Worm (Caenorhabditis elegans): Measurements from ENCODE around the gene cpn-2.
"Not testable (repeated sequence)": the region's sequence is repeated elsewhere in the genome, so short reads cannot be mapped to it uniquely, and the experiment has no call there.

cpn-2 gene

DNA sequence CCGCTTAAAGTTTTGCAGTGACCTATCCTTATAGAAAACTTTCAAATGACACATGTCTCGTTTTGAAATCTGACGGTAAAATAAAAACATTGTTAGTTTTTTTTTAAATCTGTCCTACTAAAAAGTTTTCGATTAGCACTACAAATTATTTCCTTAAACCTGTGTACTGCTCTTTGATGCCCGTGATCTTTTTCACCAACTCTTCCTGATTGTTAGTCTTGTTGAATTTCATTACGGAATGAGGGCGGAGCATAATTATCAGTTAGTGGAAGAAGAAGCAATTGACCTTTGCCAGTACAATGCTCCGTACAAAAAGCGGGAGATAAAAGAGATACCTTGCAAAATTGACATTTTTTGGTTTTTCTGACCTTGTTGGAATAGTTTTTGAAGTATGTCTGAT lies 30.4 kb upstream of the cpn-2 start, which contains the start of gene K01A2.4:
Gene K01A2.4, plus strand, starts transcription at position 301 of the 400 bp plus-strand sequence.
- TF ChIP-seq ztf-23 (GFP tag; IDR thresholded peaks at IDR 0.05): no peak
- no peak for TF ChIP-seq T22C8.4 (GFP tag; IDR thresholded peaks at IDR 0.05)

DNA sequence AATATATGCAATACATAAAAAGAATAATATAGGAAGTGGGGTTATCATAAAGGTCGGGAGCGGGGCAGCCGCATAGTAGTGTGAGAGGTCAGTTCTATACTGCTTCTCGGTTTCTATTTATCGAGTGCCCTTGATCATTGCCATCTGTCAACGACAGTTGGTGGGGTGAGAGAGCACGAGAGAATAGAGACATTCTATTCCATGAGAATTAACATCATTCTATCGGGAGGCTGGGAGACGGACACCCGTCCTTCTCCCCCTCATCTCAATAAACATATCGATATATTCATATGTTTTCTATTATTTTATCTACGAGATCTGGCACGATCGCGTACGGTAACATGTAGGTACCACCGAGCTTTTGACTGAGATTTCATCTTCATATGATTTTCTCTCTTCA lies 25.5 kb upstream of the cpn-2 start, which contains the start of gene mps-2:
Gene mps-2, minus strand, starts transcription at position 101 of the 400 bp plus-strand sequence.
- TF ChIP-seq T22C8.4 (GFP tag; IDR thresholded peaks at IDR 0.05); flt-1 (GFP tag; IDR thresholded peaks at IDR 0.05); ref-1 (GFP tag; conservative IDR thresholded peaks at IDR 0.05): not testable (repeated sequence)

DNA sequence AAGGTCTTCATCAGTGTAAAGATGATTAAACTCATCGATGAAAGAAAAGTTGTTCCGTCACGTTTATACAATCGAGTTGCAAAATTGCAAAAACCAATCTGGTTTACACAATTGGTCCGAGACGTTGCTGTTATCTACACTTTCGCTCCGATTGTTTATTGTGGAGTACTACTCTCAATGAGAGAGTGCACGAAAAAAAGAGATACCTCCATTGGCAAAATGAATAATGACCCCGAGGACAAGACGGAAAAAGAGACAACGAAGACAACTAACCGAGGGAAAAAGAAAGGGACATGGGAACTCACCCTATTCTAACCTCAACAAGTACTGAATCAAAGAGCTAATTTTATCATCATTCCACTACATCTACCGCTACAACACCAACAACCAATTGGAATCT lies 24.0 kb upstream of the cpn-2 start:
- TF ChIP-seq ztf-23 (GFP tag; IDR thresholded peaks at IDR 0.05) (no peak), flt-1 (GFP tag; IDR thresholded peaks at IDR 0.05) (no peak), med-1 (GFP tag; optimal IDR thresholded peaks at IDR 0.05; ENCODE audit: insufficient read depth) (no peak), ref-1 (GFP tag; conservative IDR thresholded peaks at IDR 0.05) (no peak)

DNA sequence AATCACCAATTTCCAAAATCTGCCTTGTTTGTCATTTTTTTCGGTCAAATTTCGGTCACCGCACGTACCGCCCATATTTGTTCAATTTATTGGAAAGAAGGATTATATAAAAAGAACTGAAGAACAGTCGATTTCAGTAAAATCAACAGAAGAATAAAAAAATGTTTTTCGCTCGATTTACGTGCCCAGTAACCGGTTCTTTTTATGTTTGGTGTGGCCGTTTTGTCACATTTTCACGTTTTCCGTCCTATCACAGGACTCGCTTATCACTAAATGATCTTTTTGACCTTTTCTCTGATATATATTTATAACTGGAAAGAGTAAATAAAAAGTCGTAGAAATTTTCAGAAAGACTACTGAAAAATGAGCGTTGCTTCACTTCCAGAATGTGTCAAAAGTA lies 18.1 kb upstream of the cpn-2 start, which contains the start of gene far-7:
Gene far-7, plus strand, starts transcription at position 331 of the 400 bp plus-strand sequence.
- TF ChIP-seq klf-2 (GFP tag; conservative IDR thresholded peaks at IDR 0.05) (no peak), ztf-29 (GFP tag; IDR thresholded peaks at IDR 0.05) (no peak), ztf-23 (GFP tag; IDR thresholded peaks at IDR 0.05) (no peak), ref-1 (GFP tag; conservative IDR thresholded peaks at IDR 0.05) (no peak), tab-1 (GFP tag; IDR thresholded peaks at IDR 0.05) (no peak), med-1 (GFP tag; optimal IDR thresholded peaks at IDR 0.05; ENCODE audit: insufficient read depth) (no peak), T22C8.4 (GFP tag; IDR thresholded peaks at IDR 0.05) (no peak), flt-1 (GFP tag; IDR thresholded peaks at IDR 0.05) (no peak), cog-1 (tag; optimal IDR thresholded peaks at IDR 0.05) (no peak)

DNA sequence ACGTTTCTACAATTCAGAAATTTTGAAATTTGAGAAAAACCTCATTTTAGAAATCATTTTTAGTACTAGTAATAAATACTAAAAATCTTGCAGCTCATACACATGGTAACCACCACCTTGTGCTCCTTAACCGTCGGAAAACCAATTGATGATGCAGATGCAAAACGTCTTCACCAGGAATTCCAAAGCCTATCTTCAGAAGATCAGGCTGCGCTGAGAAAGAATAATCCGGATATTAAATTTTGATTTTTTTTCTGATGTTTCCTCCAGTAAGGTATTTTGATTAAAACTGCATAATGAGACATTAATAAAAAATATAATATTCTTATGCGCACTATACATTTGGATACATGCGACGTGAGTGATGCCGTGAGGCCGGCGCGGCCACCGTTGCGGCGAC lies 16.8 kb upstream of the cpn-2 start:
- TF ChIP-seq ztf-23 (GFP tag; IDR thresholded peaks at IDR 0.05) (no peak), ref-1 (GFP tag; conservative IDR thresholded peaks at IDR 0.05) (no peak), klf-2 (GFP tag; conservative IDR thresholded peaks at IDR 0.05) (no peak), cog-1 (tag; optimal IDR thresholded peaks at IDR 0.05) (no peak), T22C8.4 (GFP tag; IDR thresholded peaks at IDR 0.05) (no peak), tab-1 (GFP tag; IDR thresholded peaks at IDR 0.05) (no peak), ztf-29 (GFP tag; IDR thresholded peaks at IDR 0.05) (no peak), flt-1 (GFP tag; IDR thresholded peaks at IDR 0.05) (no peak), med-1 (GFP tag; optimal IDR thresholded peaks at IDR 0.05; ENCODE audit: insufficient read depth) (no peak)

DNA sequence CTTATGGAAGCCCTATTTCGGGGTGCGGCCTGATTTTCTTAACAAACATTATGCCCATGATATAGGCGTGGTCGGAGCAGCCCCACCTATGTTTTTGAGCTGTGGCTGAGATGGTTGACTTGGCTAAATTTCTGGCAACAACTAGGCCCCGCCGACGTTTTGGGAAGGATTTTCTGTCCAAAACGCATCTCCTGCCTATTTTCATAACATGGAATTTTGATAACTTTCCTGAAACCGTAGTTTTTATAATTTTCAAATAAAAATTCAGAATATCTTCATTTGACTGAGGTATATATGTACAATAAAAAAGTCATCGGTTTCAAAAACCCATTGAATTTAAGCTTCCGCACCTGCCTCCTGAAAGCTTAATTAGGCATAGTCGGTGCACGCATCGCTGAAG lies 16.4 kb upstream of the cpn-2 start:
- no peak for TF ChIP-seq cog-1 (tag; optimal IDR thresholded peaks at IDR 0.05)
- no peak for TF ChIP-seq ztf-29 (GFP tag; IDR thresholded peaks at IDR 0.05)
- TF ChIP-seq ztf-23 (GFP tag; IDR thresholded peaks at IDR 0.05): no peak

DNA sequence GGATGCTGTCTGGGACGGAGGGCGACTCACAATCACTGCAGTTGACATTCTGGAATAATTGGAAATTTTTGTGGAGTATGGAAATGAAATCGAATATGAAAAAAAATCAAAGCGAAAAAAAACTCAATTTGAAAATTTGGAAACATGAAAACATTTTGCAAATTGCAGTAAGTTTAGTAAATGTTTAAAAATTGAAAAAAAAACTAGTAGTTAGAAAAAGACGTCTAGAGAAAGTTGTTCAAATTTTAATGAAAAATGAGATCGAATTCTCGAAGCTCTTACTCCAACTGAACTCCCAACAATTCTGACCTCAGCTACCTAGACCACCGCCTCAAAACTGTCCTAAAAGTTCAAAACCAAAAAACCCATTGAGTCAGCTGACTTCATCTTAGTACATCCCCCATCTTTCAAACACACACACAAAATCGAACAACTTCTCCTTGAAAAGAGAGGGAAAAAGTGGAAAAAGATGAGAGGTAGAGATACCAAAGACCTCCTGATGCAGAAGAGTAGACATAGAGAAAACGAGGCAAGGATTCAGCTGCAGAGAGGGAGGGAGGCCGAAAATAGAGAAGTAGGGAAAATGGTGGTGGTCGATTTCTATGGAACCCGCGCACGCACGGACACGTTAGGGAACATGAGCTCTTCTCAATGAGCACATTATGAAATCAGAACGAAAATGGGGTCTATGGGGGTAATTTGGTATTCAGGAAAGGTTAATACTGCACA lies 14.4 kb upstream of the cpn-2 start, which contains the start of gene K01A2.10:
Gene K01A2.10, minus strand, starts transcription at position 51 of the 729 bp plus-strand sequence.
- no peak for TF ChIP-seq ref-1 (GFP tag; conservative IDR thresholded peaks at IDR 0.05)
- no peak for TF ChIP-seq ztf-29 (GFP tag; IDR thresholded peaks at IDR 0.05)
- TF ChIP-seq T22C8.4 (GFP tag; IDR thresholded peaks at IDR 0.05): no peak
- TF ChIP-seq klf-2 (GFP tag; conservative IDR thresholded peaks at IDR 0.05): no peak
- TF ChIP-seq cog-1 (tag; optimal IDR thresholded peaks at IDR 0.05): no peak
- no peak for TF ChIP-seq flt-1 (GFP tag; IDR thresholded peaks at IDR 0.05)
- TF ChIP-seq tab-1 (GFP tag; IDR thresholded peaks at IDR 0.05): no peak
- no peak for TF ChIP-seq med-1 (GFP tag; optimal IDR thresholded peaks at IDR 0.05; ENCODE audit: insufficient read depth)
- no peak for TF ChIP-seq ztf-23 (GFP tag; IDR thresholded peaks at IDR 0.05)

DNA sequence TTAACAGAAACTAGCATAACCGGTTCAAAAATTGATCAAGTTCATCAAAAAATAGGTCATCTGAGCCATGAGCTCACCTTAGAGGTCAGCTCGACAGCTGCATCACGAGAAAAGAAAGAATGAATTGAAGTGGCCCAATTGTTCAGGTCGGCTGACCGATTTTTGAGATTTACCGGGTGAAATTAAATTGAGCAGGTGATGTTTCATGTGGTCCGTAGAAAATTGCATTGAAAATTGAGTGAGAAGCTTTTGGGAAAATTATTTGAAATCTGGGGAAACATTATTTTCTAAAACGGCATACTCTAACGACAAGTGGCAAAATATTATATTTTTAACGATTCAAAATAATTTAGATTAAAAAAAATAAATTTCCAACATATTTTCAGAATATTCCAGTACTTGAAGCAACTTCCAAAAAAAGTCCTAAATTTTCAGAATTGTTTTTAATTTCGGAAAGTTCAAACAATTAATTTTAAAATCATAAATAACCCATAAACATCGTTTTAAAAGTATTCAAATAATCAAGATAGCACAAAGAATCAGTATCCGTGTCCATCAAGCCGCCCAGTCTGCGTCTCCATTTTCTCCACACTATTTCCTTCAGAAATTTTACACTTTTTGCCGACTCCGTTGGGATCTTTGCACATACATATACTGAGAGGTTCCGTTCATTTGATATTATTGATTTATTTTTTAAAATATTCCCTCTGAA lies 11.8 kb upstream of the cpn-2 start, which contains the start of gene sgcb-1:
Gene sgcb-1, plus strand, starts transcription at position 662 of the 712 bp plus-strand sequence.
- TF ChIP-seq ref-1 (GFP tag; conservative IDR thresholded peaks at IDR 0.05) (no peak), tab-1 (GFP tag; IDR thresholded peaks at IDR 0.05) (no peak)

DNA sequence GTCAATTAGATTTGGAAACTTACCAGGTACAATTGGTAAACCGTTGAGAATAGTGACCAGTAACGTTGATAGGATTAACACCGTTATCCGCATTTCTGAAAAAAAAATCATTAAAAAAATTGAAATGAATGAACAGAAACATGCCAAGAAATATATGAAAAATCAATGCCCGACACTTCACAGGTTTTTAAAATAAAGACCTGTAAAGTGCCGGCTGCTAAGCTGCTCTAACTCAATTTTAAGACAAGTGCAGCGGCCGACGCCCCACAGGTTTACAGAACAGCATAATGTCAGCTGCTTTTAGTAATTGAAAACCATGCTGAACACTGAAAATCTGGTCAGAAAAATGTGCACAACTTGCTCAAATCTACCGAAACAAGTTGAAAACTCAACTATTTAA lies 5.2 kb upstream of the cpn-2 start, which contains the start of gene cbn-1:
Gene cbn-1, minus strand, starts transcription at position 101 of the 400 bp plus-strand sequence.
- TF ChIP-seq cog-1 (tag; optimal IDR thresholded peaks at IDR 0.05) (no peak), flt-1 (GFP tag; IDR thresholded peaks at IDR 0.05) (no peak), ztf-29 (GFP tag; IDR thresholded peaks at IDR 0.05) (no peak), ref-1 (GFP tag; conservative IDR thresholded peaks at IDR 0.05) (no peak), klf-2 (GFP tag; conservative IDR thresholded peaks at IDR 0.05) (no peak), T22C8.4 (GFP tag; IDR thresholded peaks at IDR 0.05) (no peak), tab-1 (GFP tag; IDR thresholded peaks at IDR 0.05) (no peak), ztf-23 (GFP tag; IDR thresholded peaks at IDR 0.05) (no peak), med-1 (GFP tag; optimal IDR thresholded peaks at IDR 0.05; ENCODE audit: insufficient read depth) (no peak)

DNA sequence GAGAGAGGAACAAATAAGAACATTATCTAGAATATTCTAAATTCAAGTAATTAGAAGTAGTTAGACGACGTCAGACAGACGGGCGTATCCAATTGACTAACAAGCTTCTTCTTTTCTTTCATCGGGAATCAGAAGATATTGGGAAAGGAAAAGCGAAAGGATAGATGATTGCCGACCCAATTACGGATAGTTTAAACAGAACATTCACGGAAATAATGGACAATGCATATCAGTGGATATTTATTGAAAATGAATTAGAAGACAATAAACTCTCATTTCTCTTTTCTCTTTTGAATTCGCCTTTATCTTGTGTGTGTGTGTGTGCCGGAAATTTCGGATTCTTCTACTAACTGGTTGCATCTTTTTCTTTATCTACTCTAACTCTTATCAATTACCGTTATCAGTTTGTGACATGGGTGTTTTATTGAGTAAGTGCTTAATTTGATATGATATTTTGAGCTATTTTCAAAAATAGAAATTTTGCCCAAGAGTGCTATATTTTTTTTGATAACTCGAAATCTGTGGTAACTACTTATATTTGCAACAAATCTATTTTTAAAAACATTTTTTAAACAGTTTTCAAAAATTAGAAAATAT lies 3.6 kb upstream of the cpn-2 start:
- TF ChIP-seq flt-1 (GFP tag; IDR thresholded peaks at IDR 0.05): no peak
- TF ChIP-seq ztf-29 (GFP tag; IDR thresholded peaks at IDR 0.05): no peak
- no peak for TF ChIP-seq med-1 (GFP tag; optimal IDR thresholded peaks at IDR 0.05; ENCODE audit: insufficient read depth)
- TF ChIP-seq tab-1 (GFP tag; IDR thresholded peaks at IDR 0.05): no peak

All from whole organism, midembryonic.